Fruit fly (Drosophila melanogaster) whole organism, adult: ENCODE results near the gene CG33941.

Experiments used
- CG11617 ChIP-seq: fragments of 200-800 bp; sonication (Bioruptor generic); optimal IDR thresholded peaks from 2 replicates; lab custom pipeline; 2017; ENCODE audit warnings: mild to moderate bottlenecking, missing biosample characterization, missing genetic modification reagents, missing genetic modification characterization
- CG12768 ChIP-seq: fragments of 200-800 bp; sonication (Bioruptor generic); optimal IDR thresholded peaks from 2 replicates; lab custom pipeline; 2017; ENCODE audit warnings: missing biosample characterization, missing genetic modification characterization, mild to moderate bottlenecking, moderate library complexity, missing genetic modification reagents
- CG14711 ChIP-seq: fragments of 200-800 bp; sonication (Bioruptor generic); optimal IDR thresholded peaks from 2 replicates; lab custom pipeline; 2018; ENCODE audit warnings: missing biosample characterization, mild to moderate bottlenecking, missing genetic modification characterization, moderate library complexity
- CG1620 ChIP-seq: fragments of 200-800 bp; sonication (Bioruptor generic); optimal IDR thresholded peaks from 2 replicates; lab custom pipeline; 2016; ENCODE audit warnings: missing biosample characterization, missing genetic modification characterization
- CG33017 ChIP-seq: fragments of 200-800 bp; sonication (Bioruptor generic); optimal IDR thresholded peaks from 2 replicates; lab custom pipeline; 2018; ENCODE audit warnings: missing biosample characterization, mild to moderate bottlenecking, missing genetic modification characterization, moderate library complexity
- CG5204 ChIP-seq: fragments of 200-800 bp; sonication (Bioruptor generic); optimal IDR thresholded peaks from 2 replicates; lab custom pipeline; 2016; ENCODE audit warnings: missing biosample characterization, missing genetic modification characterization
- CG7045 ChIP-seq: fragments of 200-800 bp; sonication (Bioruptor generic); optimal IDR thresholded peaks from 2 replicates; lab custom pipeline; 2017; ENCODE audit warnings: missing biosample characterization, mild to moderate bottlenecking, missing genetic modification characterization
- CG7101 ChIP-seq: fragments of 200-800 bp; sonication (Bioruptor generic); optimal IDR thresholded peaks from 2 replicates; lab custom pipeline; 2018; ENCODE audit warnings: missing biosample characterization, mild to moderate bottlenecking, missing genetic modification characterization, moderate library complexity
- Clk ChIP-seq: fragments of 200-800 bp; sonication (Bioruptor generic); optimal IDR thresholded peaks from 2 replicates; lab custom pipeline; 2017; ENCODE audit warnings: missing biosample characterization, missing genetic modification characterization
- Crg-1 ChIP-seq: fragments of 200-800 bp; sonication (Bioruptor generic); optimal IDR thresholded peaks from 2 replicates; lab custom pipeline; 2016; ENCODE audit warnings: missing biosample characterization, missing genetic modification characterization
- Hr96 ChIP-seq: fragments of 200-800 bp; sonication (Bioruptor generic); optimal IDR thresholded peaks from 2 replicates; lab custom pipeline; 2016; ENCODE audit warnings: missing biosample characterization, missing genetic modification characterization
- Mnt ChIP-seq: fragments of 200-800 bp; sonication (Bioruptor generic); optimal IDR thresholded peaks from 2 replicates; lab custom pipeline; 2016; ENCODE audit warnings: missing biosample characterization, mild to moderate bottlenecking, missing genetic modification characterization
- bab1 ChIP-seq: fragments of 200-800 bp; sonication (Bioruptor generic); optimal IDR thresholded peaks from 3 replicates; lab custom pipeline; 2019; ENCODE audit warnings: missing biosample characterization, mild to moderate bottlenecking, missing genetic modification characterization, moderate library complexity
- cic ChIP-seq: fragments of 200-800 bp; sonication (Bioruptor generic); optimal IDR thresholded peaks from 2 replicates; lab custom pipeline; 2017; ENCODE audit warnings: missing biosample characterization, mild to moderate bottlenecking, missing genetic modification characterization, moderate library complexity
- cnc ChIP-seq, 2 experiments: fragments of >200 bp; optimal IDR thresholded peaks; 2 replicates each; lab custom pipeline; 2017
- kay ChIP-seq: fragments of 200-800 bp; sonication (Bioruptor generic); peaks from one replicate; lab custom pipeline; 2016; ENCODE audit warnings: missing biosample characterization, missing genetic modification characterization, borderline replicate concordance
- ovo ChIP-seq: fragments of 200-800 bp; sonication (Bioruptor generic); optimal IDR thresholded peaks from 2 replicates; lab custom pipeline; 2016; ENCODE audit warnings: missing biosample characterization, missing genetic modification characterization
- pad ChIP-seq: fragments of 200-800 bp; sonication (Bioruptor generic); optimal IDR thresholded peaks from 3 replicates; lab custom pipeline; 2017; ENCODE audit warnings: missing biosample characterization, missing genetic modification characterization, mild to moderate bottlenecking, moderate library complexity, missing genetic modification reagents
- tj ChIP-seq: fragments of 200-800 bp; sonication (Bioruptor generic); optimal IDR thresholded peaks from 3 replicates; lab custom pipeline; 2017; ENCODE audit warnings: missing biosample characterization, mild to moderate bottlenecking, missing genetic modification characterization, moderate library complexity
- toe ChIP-seq: fragments of 200-800 bp; sonication (Bioruptor generic); optimal IDR thresholded peaks from 2 replicates; lab custom pipeline; 2016; ENCODE audit warnings: missing biosample characterization, missing genetic modification characterization

The CG33941 gene

dm6 chr4:466976-467639 lies at the start of gene CG33941:
TSS of gene CG33941 (plus strand) at chr4:467497.
- TF ChIP-seq cnc (optimal IDR thresholded peaks at IDR 0.05; lab: Kevin White, UChicago) (no peak), Clk (GFP tag; lab: Kevin White, UChicago) (no peak), CG5204 (GFP tag; lab: Kevin White, UChicago) (no peak), CG14711 (no peak), kay (GFP tag; lab: Kevin White, UChicago) (no peak), bab1 (GFP tag; lab: Kevin White, UChicago) (peak; percentile 20), CG7045 (no peak), CG7101 (tag; lab: Kevin White, UChicago) (peak; percentile 5)

dm6 chr4:418701-419100 lies 48.6 kb upstream of the CG33941 start:
- TF ChIP-seq cic = no peak
- no peak for TF ChIP-seq CG14711

dm6 chr4:421025-421424 lies 46.3 kb upstream of the CG33941 start:
- TF ChIP-seq tj (GFP tag; lab: Kevin White, UChicago) (no peak), pad (GFP tag; lab: Kevin White, UChicago) (no peak), CG1620 (no peak), Hr96 (GFP tag; lab: Kevin White, UChicago) (no peak), CG11617 (GFP tag; lab: Kevin White, UChicago) (no peak), CG5204 (GFP tag; lab: Kevin White, UChicago) (no peak)

dm6 chr4:421772-422171 lies 45.5 kb upstream of the CG33941 start:
- TF ChIP-seq cic = no peak
- TF ChIP-seq CG7101 (tag; lab: Kevin White, UChicago) = no peak
- no peak for TF ChIP-seq pad (GFP tag; lab: Kevin White, UChicago)
- no peak for TF ChIP-seq bab1 (GFP tag; lab: Kevin White, UChicago)
- no peak for TF ChIP-seq CG11617 (GFP tag; lab: Kevin White, UChicago)
- no peak for TF ChIP-seq CG7045
- TF ChIP-seq Clk (GFP tag; lab: Kevin White, UChicago) = no peak
- no peak for TF ChIP-seq CG1620
- no peak for TF ChIP-seq Crg-1
- no peak for TF ChIP-seq ovo (GFP tag; lab: Kevin White, UChicago)
- TF ChIP-seq toe (GFP tag; lab: Kevin White, UChicago) = no peak
- TF ChIP-seq Mnt (GFP tag; lab: Kevin White, UChicago) = no peak
- no peak for TF ChIP-seq CG12768
- TF ChIP-seq CG5204 (GFP tag; lab: Kevin White, UChicago) = no peak
- TF ChIP-seq Hr96 (GFP tag; lab: Kevin White, UChicago) = no peak
- no peak for TF ChIP-seq CG33017 (tag; lab: Kevin White, UChicago)
- no peak for TF ChIP-seq CG14711
- no peak for TF ChIP-seq kay (GFP tag; lab: Kevin White, UChicago)

dm6 chr4:423338-423737 lies 44.0 kb upstream of the CG33941 start:
- TF ChIP-seq CG12768 (no peak), Clk (GFP tag; lab: Kevin White, UChicago) (no peak), CG7045 (no peak)

dm6 chr4:424630-425327 lies 42.5 kb upstream of the CG33941 start:
- TF ChIP-seq CG7101 (tag; lab: Kevin White, UChicago) (peak; percentile 58), CG7045 (peak; percentile 60), Crg-1 (peak; percentile 62), CG1620 (peak; percentile 84), tj (GFP tag; lab: Kevin White, UChicago) (no peak), Mnt (GFP tag; lab: Kevin White, UChicago) (peak; percentile 14), Hr96 (GFP tag; lab: Kevin White, UChicago) (peak; percentile 82), CG33017 (tag; lab: Kevin White, UChicago) (no peak), toe (GFP tag; lab: Kevin White, UChicago) (peak; percentile 71), pad (GFP tag; lab: Kevin White, UChicago) (peak; percentile 92), CG14711 (peak; percentile 64), CG12768 (no peak), kay (GFP tag; lab: Kevin White, UChicago) (no peak), Clk (GFP tag; lab: Kevin White, UChicago) (no peak), CG5204 (GFP tag; lab: Kevin White, UChicago) (peak; percentile 64), cic (no peak), CG11617 (GFP tag; lab: Kevin White, UChicago) (no peak), bab1 (GFP tag; lab: Kevin White, UChicago) (peak; percentile 88), ovo (GFP tag; lab: Kevin White, UChicago) (peak; percentile 53), cnc (optimal IDR thresholded peaks at IDR 0.05; lab: Kevin White, UChicago) (no peak)

dm6 chr4:428256-428655 lies 39.0 kb upstream of the CG33941 start:
- TF ChIP-seq CG5204 (GFP tag; lab: Kevin White, UChicago) (no peak), CG33017 (tag; lab: Kevin White, UChicago) (no peak), CG7045 (no peak), CG7101 (tag; lab: Kevin White, UChicago) (no peak), CG11617 (GFP tag; lab: Kevin White, UChicago) (no peak), Crg-1 (no peak), CG1620 (no peak), pad (GFP tag; lab: Kevin White, UChicago) (no peak)
